Fruit fly (Drosophila melanogaster): ENCODE data around the gene Mhc.

Gene Mhc

DNA sequence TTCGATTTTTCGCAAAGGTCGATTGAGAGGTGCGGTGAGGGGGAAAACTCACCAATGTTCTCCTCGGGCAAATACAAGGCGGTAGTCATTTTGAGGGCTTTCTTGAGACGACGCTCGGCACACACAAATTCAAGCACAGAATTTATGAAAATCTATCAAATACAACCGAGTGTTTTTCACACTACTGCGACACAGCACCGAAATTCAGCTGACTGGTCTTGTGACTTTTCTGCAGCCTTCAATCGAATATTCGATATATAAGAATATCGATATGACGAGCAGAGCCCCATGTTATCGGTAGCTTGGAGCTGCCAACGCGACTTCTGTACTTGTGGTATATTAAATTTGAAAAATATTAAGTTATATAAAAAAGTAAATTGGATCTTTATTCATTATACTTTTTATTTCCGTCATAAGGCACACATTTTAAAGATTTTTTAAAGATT is 38.8 kb upstream of the Mhc start, which contains the start of gene VhaSFD (continued):
- TF ChIP-seq CG9215 (GFP tag; IDR thresholded peaks at IDR 0.05) (no peak), E2f1 (GFP tag; IDR thresholded peaks at IDR 0.05) (no peak), Oli (tag; optimal IDR thresholded peaks at IDR 0.05) (no peak), bbx (GFP tag; IDR thresholded peaks at IDR 0.05; ENCODE audit: partially characterized antibody) (peak; percentile 73), tap (tag; optimal IDR thresholded peaks at IDR 0.05) (no peak), btn (GFP tag; optimal IDR thresholded peaks at IDR 0.05) (no peak), nerfin-1 (tag; optimal IDR thresholded peaks at IDR 0.05) (peak; percentile 5), amos (GFP tag; IDR thresholded peaks at IDR 0.05; ENCODE audit: partially characterized antibody) (peak; percentile 69; the same call in 1 of the 2 replicates), inv (GFP tag; IDR thresholded peaks at IDR 0.05; ENCODE audit: partially characterized antibody) (peak; percentile 53), wdn (GFP tag; IDR thresholded peaks at IDR 0.05) (no peak), row (GFP tag; IDR thresholded peaks at IDR 0.05) (peak; percentile 42; the same call in 1 of the 3 replicates), al (GFP tag; IDR thresholded peaks at IDR 0.05) (no peak), Dbx (GFP tag; IDR thresholded peaks at IDR 0.05) (0 out of 3 replicates have a peak, but pooled peaks have one; percentile 14), CG4328 (GFP tag; optimal IDR thresholded peaks at IDR 0.05) (peak; percentile 7), CG14014 (GFP tag; IDR thresholded peaks at IDR 0.05) (no peak), CG6765 (GFP tag; optimal IDR thresholded peaks at IDR 0.05) (peak; percentile 62), fu2 (GFP tag; optimal IDR thresholded peaks at IDR 0.05) (peak; percentile 34), ci (GFP tag; IDR thresholded peaks at IDR 0.05) (0 out of 3 replicates have a peak, but pooled peaks have one; percentile 5), CG2712 (tag; optimal IDR thresholded peaks at IDR 0.05) (peak; percentile 62), nerfin-2 (GFP tag; IDR thresholded peaks at IDR 0.05; ENCODE audit: partially characterized antibody) (peak; percentile 76), Ets97D (GFP tag; optimal IDR thresholded peaks at IDR 0.05) (peak; percentile 40), CoRest (tag; optimal IDR thresholded peaks at IDR 0.05) (peak; percentile 48), Lim3 (GFP tag; IDR thresholded peaks at IDR 0.05) (no peak), tll (GFP tag; optimal IDR thresholded peaks at IDR 0.05) (peak in 1 of 2 experiments; percentile 31), tx (GFP tag; optimal IDR thresholded peaks at IDR 0.05) (no peak), CG18011 (GFP tag; optimal IDR thresholded peaks at IDR 0.05) (no peak), bsh (GFP tag; optimal IDR thresholded peaks at IDR 0.05) (no peak), CG12659 (GFP tag; optimal IDR thresholded peaks at IDR 0.05) (peak; percentile 63), Optix (GFP tag; IDR thresholded peaks at IDR 0.05) (no peak), CG30020 (tag; optimal IDR thresholded peaks at IDR 0.05) (peak; percentile 41), z (GFP tag; IDR thresholded peaks at IDR 0.05) (no peak), Xrp1 (GFP tag; IDR thresholded peaks at IDR 0.05) (no peak), odd (GFP tag; optimal IDR thresholded peaks at IDR 0.05) (no peak), B-H2 (GFP tag; optimal IDR thresholded peaks at IDR 0.05) (no peak), CG3281 (GFP tag; optimal IDR thresholded peaks at IDR 0.05) (peak; percentile 36), zfh2 (GFP tag; optimal IDR thresholded peaks at IDR 0.05) (no peak), CG2116 (GFP tag; optimal IDR thresholded peaks at IDR 0.05) (peak; percentile 88), gfzf (GFP tag; optimal IDR thresholded peaks at IDR 0.05) (peak; percentile 19), CG1647 (GFP tag; optimal IDR thresholded peaks at IDR 0.05) (no peak), lab (GFP tag; optimal IDR thresholded peaks at IDR 0.05) (no peak), vnd (GFP tag; IDR thresholded peaks at IDR 0.05; ENCODE audit: partially characterized antibody) (peak; percentile 57; the same call in 1 of the 3 replicates), crol (GFP tag; IDR thresholded peaks at IDR 0.05) (peak; percentile 91), en (GFP tag; optimal IDR thresholded peaks at IDR 0.05) (no peak), CG10959 (GFP tag; IDR thresholded peaks at IDR 0.05) (no peak), CG31224 (GFP tag; IDR thresholded peaks at IDR 0.05) (no peak), nom (GFP tag; optimal IDR thresholded peaks at IDR 0.05) (peak; percentile 56), CG17328 (GFP tag; IDR thresholded peaks at IDR 0.05) (0 out of 2 replicates have a peak, but pooled peaks have one; percentile 7), pan (optimal IDR thresholded peaks at IDR 0.05) (no peak), pan (GFP tag; optimal IDR thresholded peaks at IDR 0.05 in 1 of 2, IDR thresholded peaks at IDR 0.05 in 1 of 2) (peak in 1 of 2 experiments; percentile 34), stwl (tag; optimal IDR thresholded peaks at IDR 0.05) (peak; percentile 84)

Data from whole organism, embryonic.